Worm (Caenorhabditis elegans) whole organism, mixed stage, embryonic: ENCODE results near the gene F35H8.1.

Experiments
- elt-1 ChIP-seq: sonication (generic microtip); optimal IDR thresholded peaks from 2 replicates; lab custom pipeline; 2017; ENCODE audit warnings: missing genetic modification characterization, mild to moderate bottlenecking, missing compliant biosample characterization, antibody characterized with exemption, moderate library complexity, borderline replicate concordance; ENCODE audit not compliant: insufficient read depth
- elt-3 ChIP-seq: fragments of 150-350 bp; optimal IDR thresholded peaks from 2 replicates; lab custom pipeline; 2014; ENCODE audit warnings: missing biosample characterization, missing genetic modification characterization
- ham-2 ChIP-seq: fragments of 200-800 bp; sonication (Bioruptor generic); optimal IDR thresholded peaks from 2 replicates; lab custom pipeline; 2018; ENCODE audit warnings: mild to moderate bottlenecking, missing genetic modification characterization, missing compliant biosample characterization
- lin-13 ChIP-seq: fragments of 150-350 bp; optimal IDR thresholded peaks from 2 replicates; lab custom pipeline; 2014; ENCODE audit warnings: missing biosample characterization, missing genetic modification characterization
- lin-32 ChIP-seq: fragments of 200-800 bp; sonication (Bioruptor generic); optimal IDR thresholded peaks from 2 replicates; lab custom pipeline; 2018; ENCODE audit warnings: mild to moderate bottlenecking, missing genetic modification characterization, missing compliant biosample characterization
- nhr-237 ChIP-seq: fragments of 150-350 bp; optimal IDR thresholded peaks from 2 replicates; lab custom pipeline; 2014; ENCODE audit warnings: missing biosample characterization, missing genetic modification characterization
- nhr-28 ChIP-seq: fragments of 150-350 bp; optimal IDR thresholded peaks from 2 replicates; lab custom pipeline; 2014; ENCODE audit warnings: missing biosample characterization, missing genetic modification characterization
- pha-4 ChIP-seq: fragments of 150-350 bp; optimal IDR thresholded peaks from 2 replicates; lab custom pipeline; 2018; ENCODE audit warnings: missing biosample characterization, missing genetic modification reagents, missing genetic modification characterization
- snpc-4 ChIP-seq: fragments of 150-350 bp; optimal IDR thresholded peaks from 2 replicates; lab custom pipeline; 2014; ENCODE audit warnings: missing biosample characterization, missing genetic modification characterization
- unc-62 ChIP-seq: fragments of 150-350 bp; optimal IDR thresholded peaks from 2 replicates; lab custom pipeline; 2014; ENCODE audit warnings: missing biosample characterization, missing genetic modification reagents, missing genetic modification characterization

- no peak for TF ChIP-seq ham-2 (GFP tag; lab: Kevin White, UChicago)
- TF ChIP-seq nhr-237, result no peak
- TF ChIP-seq elt-3, result no peak
- no peak for TF ChIP-seq pha-4 (tag; lab: Kevin White, UChicago)
- no peak for TF ChIP-seq lin-13 (tag; lab: Kevin White, UChicago)
- TF ChIP-seq snpc-4 (tag; lab: Kevin White, UChicago), result no peak
- TF ChIP-seq lin-32 (GFP tag; lab: Kevin White, UChicago), result no peak
- TF ChIP-seq nhr-28 (tag; lab: Kevin White, UChicago), result no peak
- TF ChIP-seq elt-1 (tag; lab: Kevin White, UChicago), result no peak
- TF ChIP-seq unc-62 (GFP tag; lab: Kevin White, UChicago), result no peak
Measured at ce11 chrII:9560895-9561294, 7.8 kb upstream of the F35H8.1 start.
